Fruit fly (Drosophila melanogaster) whole organism, embryonic: ENCODE results near the gene RpL32.

Source experiments
- Antp ChIP-seq: fragments of 200-800 bp; sonication (Bioruptor generic); optimal IDR thresholded peaks from 3 replicates; lab custom pipeline; 2016; ENCODE audit warnings: missing biosample characterization, missing genetic modification characterization
- Bgb ChIP-seq: fragments of 200-800 bp; sonication (Bioruptor generic); IDR thresholded peaks from 2 replicates; pipeline ENCODE4 v1.3.6; 2022; ENCODE audit warnings: missing biosample characterization, missing genetic modification characterization; ENCODE audit not compliant: partially characterized antibody
- Blimp-1 ChIP-seq: fragments of 200-800 bp; sonication (Bioruptor generic); optimal IDR thresholded peaks from 3 replicates; lab custom pipeline; 2018; ENCODE audit warnings: missing biosample characterization, missing genetic modification characterization, mild to moderate bottlenecking, moderate library complexity, missing genetic modification reagents
- CG11504 ChIP-seq: fragments of 200-800 bp; sonication (Bioruptor generic); optimal IDR thresholded peaks from 3 replicates; lab custom pipeline; 2019; ENCODE audit warnings: missing biosample characterization, mild to moderate bottlenecking, missing genetic modification characterization, moderate library complexity
- CG12391 ChIP-seq: fragments of 200-800 bp; sonication (Bioruptor generic); optimal IDR thresholded peaks from 3 replicates; lab custom pipeline; 2018; ENCODE audit warnings: missing biosample characterization, mild to moderate bottlenecking, missing genetic modification characterization, moderate library complexity
- CG12769 ChIP-seq: fragments of 200-800 bp; sonication (Bioruptor generic); optimal IDR thresholded peaks from 2 replicates; lab custom pipeline; 2019; ENCODE audit warnings: missing biosample characterization, mild to moderate bottlenecking, missing genetic modification characterization, moderate library complexity
- CG12942 ChIP-seq: fragments of 200-800 bp; sonication (Bioruptor generic); optimal IDR thresholded peaks from 3 replicates; lab custom pipeline; 2016; ENCODE audit warnings: missing biosample characterization, missing genetic modification characterization
- CG13894 ChIP-seq: fragments of 200-800 bp; sonication (Bioruptor generic); optimal IDR thresholded peaks from 3 replicates; lab custom pipeline; 2018; ENCODE audit warnings: missing biosample characterization, mild to moderate bottlenecking, missing genetic modification characterization, moderate library complexity
- CG14710 ChIP-seq: fragments of 200-800 bp; sonication (Bioruptor generic); optimal IDR thresholded peaks from 3 replicates; lab custom pipeline; 2019; ENCODE audit warnings: missing biosample characterization, mild to moderate bottlenecking, missing genetic modification characterization, moderate library complexity
- CG3163 ChIP-seq: fragments of 200-800 bp; sonication (Bioruptor generic); optimal IDR thresholded peaks from 3 replicates; lab custom pipeline; 2016; ENCODE audit warnings: missing biosample characterization, missing genetic modification characterization
- CG3281 ChIP-seq: fragments of 200-800 bp; sonication (Bioruptor generic); optimal IDR thresholded peaks from 3 replicates; lab custom pipeline; 2017; ENCODE audit warnings: missing biosample characterization, mild to moderate bottlenecking, missing genetic modification characterization
- CG4617 ChIP-seq: fragments of 200-800 bp; sonication (Bioruptor generic); optimal IDR thresholded peaks from 3 replicates; lab custom pipeline; 2016; ENCODE audit warnings: missing biosample characterization, missing genetic modification characterization, borderline replicate concordance
- CG6791 ChIP-seq: fragments of 200-800 bp; sonication (Bioruptor generic); IDR thresholded peaks from 3 replicates; pipeline ENCODE4 v1.3.6; 2022; ENCODE audit warnings: missing biosample characterization, missing genetic modification characterization; ENCODE audit not compliant: partially characterized antibody
- CG7556 ChIP-seq: fragments of 200-800 bp; sonication (Bioruptor generic); optimal IDR thresholded peaks from 2 replicates; lab custom pipeline; 2017; ENCODE audit warnings: missing biosample characterization, mild to moderate bottlenecking, missing genetic modification characterization
- CG8290 ChIP-seq, 3 experiments: fragments of 200-800 bp; sonication (Bioruptor generic); optimal IDR thresholded peaks; 2 replicates each; lab custom pipeline; 2016 to 2019; ENCODE audit warnings: missing biosample characterization in 3 of 3, missing genetic modification characterization in 3 of 3, mild to moderate bottlenecking in 2 of 3, moderate library complexity in 1 of 3
- CTCF ChIP-seq: fragments of 200-800 bp; sonication (Bioruptor generic); optimal IDR thresholded peaks from 2 replicates; lab custom pipeline; 2017; ENCODE audit warnings: missing biosample characterization, mild to moderate bottlenecking, missing genetic modification characterization, moderate library complexity
- Deaf1 ChIP-seq: fragments of 200-800 bp; optimal IDR thresholded peaks from 3 replicates; lab custom pipeline; 2019; ENCODE audit warnings: missing biosample characterization, mild to moderate bottlenecking, missing genetic modification characterization, moderate library complexity
- Ets65A ChIP-seq: fragments of 200-800 bp; sonication (Bioruptor generic); peaks from one replicate; lab custom pipeline; 2016; ENCODE audit warnings: missing biosample characterization, missing genetic modification characterization
- HLH4C ChIP-seq: fragments of 200-800 bp; sonication (Bioruptor generic); IDR thresholded peaks from 3 replicates; pipeline ENCODE4 v1.3.6; 2022; ENCODE audit warnings: missing biosample characterization, missing genetic modification characterization; ENCODE audit not compliant: partially characterized antibody
- Hey ChIP-seq: fragments of 200-800 bp; sonication (Bioruptor generic); optimal IDR thresholded peaks from 3 replicates; lab custom pipeline; 2018; ENCODE audit warnings: missing biosample characterization, mild to moderate bottlenecking, missing genetic modification characterization
- Pdp1 ChIP-seq, 2 experiments: fragments of 200-800 bp; sonication (Bioruptor generic); optimal IDR thresholded peaks; 3 replicates each; lab custom pipeline; 2016; ENCODE audit warnings: missing biosample characterization in 2 of 2, missing genetic modification characterization in 2 of 2, mild to moderate bottlenecking in 1 of 2, moderate library complexity in 1 of 2
- Rfx ChIP-seq: fragments of 200-800 bp; sonication (Bioruptor generic); IDR thresholded peaks from 2 replicates; pipeline ENCODE4 v1.3.6; 2022; ENCODE audit warnings: missing biosample characterization, missing genetic modification characterization
- Trl ChIP-seq, 3 experiments: fragments of >200 bp in 2 of 3; fragments of 200-800 bp in 1 of 3; sonication (Bioruptor generic) in 1 of 3; optimal IDR thresholded peaks; 2 replicates in 1 of 3; 3 replicates in 2 of 3; lab custom pipeline; 2016 to 2017; ENCODE audit warnings: missing biosample characterization in 1 of 3, missing genetic modification characterization in 1 of 3
- abd-A ChIP-seq: fragments of 200-800 bp; sonication (Bioruptor generic); optimal IDR thresholded peaks from 3 replicates; lab custom pipeline; 2019; ENCODE audit warnings: missing biosample characterization, mild to moderate bottlenecking, missing genetic modification characterization, moderate library complexity
- cg ChIP-seq: fragments of 200-800 bp; sonication (Bioruptor generic); optimal IDR thresholded peaks from 3 replicates; lab custom pipeline; 2019; ENCODE audit warnings: missing biosample characterization, mild to moderate bottlenecking, missing genetic modification characterization, moderate library complexity
- crol ChIP-seq: fragments of 200-800 bp; sonication (Bioruptor generic); IDR thresholded peaks from 2 replicates; pipeline ENCODE4 v1.3.6; 2022; ENCODE audit warnings: missing biosample characterization, missing genetic modification characterization
- crp ChIP-seq, 2 experiments: fragments of 200-800 bp; sonication (Bioruptor generic); optimal IDR thresholded peaks; 2 replicates in 1 of 2; 3 replicates in 1 of 2; lab custom pipeline; 2017; ENCODE audit warnings: missing biosample characterization in 2 of 2, missing genetic modification characterization in 2 of 2, mild to moderate bottlenecking in 1 of 2, moderate library complexity in 1 of 2
- cwo ChIP-seq: fragments of 200-800 bp; sonication (Bioruptor generic); optimal IDR thresholded peaks from 3 replicates; lab custom pipeline; 2017; ENCODE audit warnings: missing biosample characterization, missing genetic modification characterization, mild to moderate bottlenecking, moderate library complexity, missing genetic modification reagents
- ewg ChIP-seq: fragments of 200-800 bp; sonication (Bioruptor generic); optimal IDR thresholded peaks from 3 replicates; lab custom pipeline; 2017; ENCODE audit warnings: mild to moderate bottlenecking, missing biosample characterization, missing genetic modification reagents, missing genetic modification characterization
- gem ChIP-seq: fragments of 200-800 bp; sonication (Bioruptor generic); optimal IDR thresholded peaks from 2 replicates; lab custom pipeline; 2019; ENCODE audit warnings: missing biosample characterization, mild to moderate bottlenecking, missing genetic modification characterization, moderate library complexity
- hth ChIP-seq: fragments of >200 bp; optimal IDR thresholded peaks from 2 replicates; lab custom pipeline; 2017; ENCODE audit warnings: inconsistent platforms
- kay ChIP-seq: fragments of 200-800 bp; sonication (Bioruptor generic); optimal IDR thresholded peaks from 2 replicates; lab custom pipeline; 2016; ENCODE audit warnings: missing biosample characterization, missing genetic modification characterization
- nom ChIP-seq: fragments of 200-800 bp; sonication (Bioruptor generic); optimal IDR thresholded peaks from 2 replicates; lab custom pipeline; 2017; ENCODE audit warnings: missing biosample characterization, missing genetic modification characterization, mild to moderate bottlenecking, moderate library complexity, missing genetic modification reagents
- phol ChIP-seq: fragments of 200-800 bp; sonication (Bioruptor generic); optimal IDR thresholded peaks from 3 replicates; lab custom pipeline; 2018; ENCODE audit warnings: missing biosample characterization, mild to moderate bottlenecking, missing genetic modification characterization, moderate library complexity
- scrt ChIP-seq: fragments of 200-800 bp; sonication (Bioruptor generic); optimal IDR thresholded peaks from 2 replicates; lab custom pipeline; 2018; ENCODE audit warnings: missing biosample characterization, mild to moderate bottlenecking, missing genetic modification characterization, moderate library complexity
- sd ChIP-seq: fragments of 200-800 bp; sonication (Bioruptor generic); optimal IDR thresholded peaks from 3 replicates; lab custom pipeline; 2018; ENCODE audit warnings: missing biosample characterization, mild to moderate bottlenecking, missing genetic modification characterization, moderate library complexity
- usp ChIP-seq: fragments of >200 bp; optimal IDR thresholded peaks from 2 replicates; lab custom pipeline; 2017; ENCODE audit warnings: missing biosample characterization, missing genetic modification characterization
- yki ChIP-seq: fragments of >200 bp; optimal IDR thresholded peaks from 3 replicates; lab custom pipeline; 2018
- z ChIP-seq: fragments of 200-800 bp; sonication (Bioruptor generic); IDR thresholded peaks from 3 replicates; pipeline ENCODE4 v1.3.6; 2022; ENCODE audit warnings: missing biosample characterization, missing genetic modification characterization
- zen2 ChIP-seq: fragments of 200-800 bp; sonication (Bioruptor generic); IDR thresholded peaks from 3 replicates; pipeline ENCODE4 v1.3.6; 2022; ENCODE audit warnings: missing biosample characterization, missing genetic modification characterization; ENCODE audit not compliant: partially characterized antibody

The RpL32 gene

dm6 chr3R:30090261-30091006, 44.5 kb upstream of the RpL32 start:
- TF ChIP-seq phol (tag; lab: Kevin White, UChicago), result no peak
- peak; percentile 77 for TF ChIP-seq CG13894
- no peak for TF ChIP-seq CG3281
- peak; percentile 65 to 83 for TF ChIP-seq Trl (optimal IDR thresholded peaks at IDR 0.05; lab: Kevin White, UChicago)
- no peak for TF ChIP-seq Trl (GFP tag; optimal IDR thresholded peaks at IDR 0.05; lab: Kevin White, UChicago)
- 0 out of 3 replicates have a peak, but pooled peaks have one; percentile 40 for TF ChIP-seq CG6791 (GFP tag; lab: Robert Waterston, UW)
- peak in 1 of 2 experiments; percentile 90 for TF ChIP-seq Pdp1 (GFP tag; optimal IDR thresholded peaks at IDR 0.05; lab: Kevin White, UChicago)
- peak; percentile 94 for TF ChIP-seq Blimp-1 (GFP tag; lab: Kevin White, UChicago)
- TF ChIP-seq CG8290 (GFP tag; optimal IDR thresholded peaks at IDR 0.05; lab: Kevin White, UChicago), result no peak
- TF ChIP-seq CG8290 (tag; optimal IDR thresholded peaks at IDR 0.05; lab: Kevin White, UChicago), result peak in 1 of 2 experiments; percentile 25
- no peak for TF ChIP-seq CG12769 (tag; lab: Kevin White, UChicago)
- peak; percentile 31 for TF ChIP-seq Deaf1 (tag; lab: Kevin White, UChicago)
- peak; percentile 72 for TF ChIP-seq crol (GFP tag; lab: Robert Waterston, UW)
- TF ChIP-seq Ets65A (GFP tag; lab: Kevin White, UChicago), result peak; percentile 43
- peak; percentile 26 for TF ChIP-seq scrt (GFP tag; lab: Kevin White, UChicago)
- peak; percentile 32 for TF ChIP-seq nom
- TF ChIP-seq Antp (GFP tag; lab: Kevin White, UChicago), result no peak
- no peak for TF ChIP-seq CG12391 (tag; lab: Kevin White, UChicago)
- TF ChIP-seq Hey, result peak; percentile 75
- TF ChIP-seq zen2, result 0 out of 3 replicates have a peak, but pooled peaks have one; percentile 50
- no peak for TF ChIP-seq CG4617 (GFP tag; lab: Kevin White, UChicago)
- peak; percentile 8 for TF ChIP-seq abd-A (tag; lab: Kevin White, UChicago)
- TF ChIP-seq crp (GFP tag; optimal IDR thresholded peaks at IDR 0.05; lab: Kevin White, UChicago), result peak in 1 of 2 experiments; percentile 41
- TF ChIP-seq usp, result no peak
- TF ChIP-seq sd (tag; lab: Kevin White, UChicago), result peak; percentile 53
- peak; percentile 12 for TF ChIP-seq cg (GFP tag; lab: Kevin White, UChicago)
- TF ChIP-seq kay (GFP tag; lab: Kevin White, UChicago), result no peak
- TF ChIP-seq z (GFP tag; lab: Robert Waterston, UW), result peak; percentile 90
- TF ChIP-seq cwo (GFP tag; lab: Kevin White, UChicago), result peak; percentile 19
- peak; percentile 70 for TF ChIP-seq CTCF (GFP tag; lab: Kevin White, UChicago)
- peak; percentile 74 for TF ChIP-seq CG3163 (GFP tag; lab: Kevin White, UChicago)
- peak; percentile 29; the same call in 1 of the 2 replicates for TF ChIP-seq Bgb (GFP tag; lab: Robert Waterston, UW)
- peak; percentile 27; the same call in 1 of the 3 replicates for TF ChIP-seq HLH4C
- TF ChIP-seq CG14710 (tag; lab: Kevin White, UChicago), result no peak
- no peak for TF ChIP-seq CG12942 (GFP tag; lab: Kevin White, UChicago)
- TF ChIP-seq yki (lab: Kevin White, UChicago), result peak; percentile 29
- no peak for TF ChIP-seq hth (lab: Kevin White, UChicago)
- TF ChIP-seq ewg (GFP tag; lab: Kevin White, UChicago), result peak; percentile 46
- TF ChIP-seq Rfx (GFP tag; lab: Robert Waterston, UW), result 0 out of 2 replicates have a peak, but pooled peaks have one; percentile 19

dm6 chr3R:30084137-30084536, 38.2 kb upstream of the RpL32 start:
- TF ChIP-seq CG11504 (tag; lab: Kevin White, UChicago) (peak; percentile 9), CG7556 (GFP tag; lab: Kevin White, UChicago) (no peak), gem (tag; lab: Kevin White, UChicago) (peak; percentile 4)
